Fruit fly (Drosophila melanogaster) whole organism, embryonic: ENCODE results near the gene Dora.

Experiments
- CG17802 ChIP-seq: fragments of 200-800 bp; sonication (Bioruptor generic); optimal IDR thresholded peaks from 2 replicates; lab custom pipeline; 2018; ENCODE audit warnings: missing biosample characterization, mild to moderate bottlenecking, missing genetic modification characterization, moderate library complexity
- CG18011 ChIP-seq: fragments of 200-800 bp; sonication (Bioruptor generic); optimal IDR thresholded peaks from 2 replicates; lab custom pipeline; 2017; ENCODE audit warnings: missing biosample characterization, missing genetic modification characterization, mild to moderate bottlenecking, moderate library complexity, missing genotype
- CG3995 ChIP-seq: fragments of 200-800 bp; sonication (Bioruptor generic); optimal IDR thresholded peaks from 3 replicates; lab custom pipeline; 2016; ENCODE audit warnings: missing biosample characterization, missing genetic modification characterization
- CG6854 ChIP-seq: fragments of 200-800 bp; sonication (Bioruptor generic); optimal IDR thresholded peaks from 3 replicates; lab custom pipeline; 2017; ENCODE audit warnings: missing biosample characterization, mild to moderate bottlenecking, missing genetic modification characterization
- Neu2 ChIP-seq: fragments of 200-800 bp; sonication (Bioruptor generic); optimal IDR thresholded peaks from 3 replicates; lab custom pipeline; 2016; ENCODE audit warnings: missing biosample characterization, missing genetic modification characterization, borderline replicate concordance
- Oli ChIP-seq: fragments of 200-800 bp; sonication (Bioruptor generic); optimal IDR thresholded peaks from 2 replicates; lab custom pipeline; 2018; ENCODE audit warnings: missing biosample characterization, mild to moderate bottlenecking, missing genetic modification characterization, moderate library complexity
- bcd ChIP-seq: fragments of 200-800 bp; sonication (Bioruptor generic); optimal IDR thresholded peaks from 2 replicates; lab custom pipeline; 2017; ENCODE audit warnings: missing biosample characterization, mild to moderate bottlenecking, missing genetic modification characterization
- hb ChIP-seq: fragments of 200-800 bp; sonication (Bioruptor generic); IDR thresholded peaks from 3 replicates; pipeline ENCODE4 v1.3.6; 2022; ENCODE audit warnings: missing biosample characterization, missing genetic modification characterization; ENCODE audit not compliant: partially characterized antibody
- nerfin-1 ChIP-seq: fragments of 200-800 bp; sonication (Bioruptor generic); optimal IDR thresholded peaks from 3 replicates; lab custom pipeline; 2019; ENCODE audit warnings: missing biosample characterization, mild to moderate bottlenecking, missing genetic modification characterization, moderate library complexity
- schlank ChIP-seq: fragments of 200-800 bp; sonication (Bioruptor generic); optimal IDR thresholded peaks from 2 replicates; lab custom pipeline; 2018; ENCODE audit warnings: missing biosample characterization, mild to moderate bottlenecking, missing genetic modification characterization
- slou ChIP-seq: fragments of 200-800 bp; sonication (Bioruptor generic); optimal IDR thresholded peaks from 3 replicates; lab custom pipeline; 2016; ENCODE audit warnings: missing biosample characterization, missing genetic modification characterization

- TF ChIP-seq hb (GFP tag; lab: Robert Waterston, UW) = no peak
- TF ChIP-seq schlank (tag; lab: Kevin White, UChicago) = no peak
- no peak for TF ChIP-seq Neu2 (GFP tag; lab: Kevin White, UChicago)
- TF ChIP-seq CG17802 = no peak
- TF ChIP-seq CG6854 (GFP tag; lab: Kevin White, UChicago) = no peak
- no peak for TF ChIP-seq slou (GFP tag; lab: Kevin White, UChicago)
- no peak for TF ChIP-seq CG18011 (GFP tag; lab: Kevin White, UChicago)
- no peak for TF ChIP-seq bcd (GFP tag; lab: Kevin White, UChicago)
- TF ChIP-seq CG3995 (GFP tag; lab: Kevin White, UChicago) = no peak
- TF ChIP-seq Oli = no peak
- no peak for TF ChIP-seq nerfin-1
Observed at dm6 chrX:18838470-18838869, 25.3 kb upstream of the Dora start.
